Fruit fly (Drosophila melanogaster): ENCODE data around the gene CG1074.

dm6 chr3R:4394654-4395581 is 38.8 kb upstream of the CG1074 start:
- TF ChIP-seq toe (GFP tag; optimal IDR thresholded peaks at IDR 0.05) (peak; percentile 58), kay (GFP tag; ENCODE audit: borderline replicate concordance) (peak; percentile 98), CG1620 (GFP tag; optimal IDR thresholded peaks at IDR 0.05) (peak; percentile 20), CG7101 (tag; optimal IDR thresholded peaks at IDR 0.05) (peak; percentile 90), pad (GFP tag; optimal IDR thresholded peaks at IDR 0.05) (peak; percentile 66), ovo (GFP tag; optimal IDR thresholded peaks at IDR 0.05) (peak; percentile 49), CG14711 (tag; optimal IDR thresholded peaks at IDR 0.05) (peak; percentile 84), cic (GFP tag; optimal IDR thresholded peaks at IDR 0.05) (peak; percentile 78), Mnt (GFP tag; optimal IDR thresholded peaks at IDR 0.05) (peak; percentile 77), CG33017 (tag; optimal IDR thresholded peaks at IDR 0.05) (peak; percentile 93), tj (GFP tag; optimal IDR thresholded peaks at IDR 0.05) (peak; percentile 53), Hr96 (GFP tag; optimal IDR thresholded peaks at IDR 0.05) (peak; percentile 82), Crg-1 (GFP tag; optimal IDR thresholded peaks at IDR 0.05) (peak; percentile 35), CG11617 (GFP tag; optimal IDR thresholded peaks at IDR 0.05) (peak; percentile 83)
